Fruit fly (Drosophila melanogaster) Kc167 (cell line): ENCODE results near the gene CG6912.

Experiments
- Myc ChIP-seq: fragments of >200 bp; optimal IDR thresholded peaks from 2 replicates; lab custom pipeline; 2017; ENCODE audit warnings: missing external identifiers
- Sin3A ChIP-seq: fragments of >200 bp; optimal IDR thresholded peaks from 2 replicates; lab custom pipeline; 2018; ENCODE audit warnings: missing external identifiers
- h ChIP-seq: fragments of >200 bp; optimal IDR thresholded peaks from 3 replicates; lab custom pipeline; 2018; ENCODE audit warnings: missing external identifiers
- insv ChIP-seq: fragments of >200 bp; optimal IDR thresholded peaks from 3 replicates; lab custom pipeline; 2018; ENCODE audit warnings: missing external identifiers
- psq ChIP-seq: fragments of >200 bp; optimal IDR thresholded peaks from 2 replicates; lab custom pipeline; 2017; ENCODE audit warnings: missing external identifiers
- ttk ChIP-seq: sonication (Bioruptor generic); optimal IDR thresholded peaks from 2 replicates; lab custom pipeline; 2017; ENCODE audit warnings: missing external identifiers

CG6912 gene

dm6 chr3R:15091680-15092343, 45.0 kb downstream of the CG6912 start:
- TF ChIP-seq Myc (lab: Kevin White, UChicago) (no peak), Sin3A (lab: Kevin White, UChicago) (no peak), ttk (lab: Kevin White, UChicago) (no peak)

- TF ChIP-seq Sin3A (lab: Kevin White, UChicago) (no peak), Myc (lab: Kevin White, UChicago) (no peak), h (lab: Kevin White, UChicago) (no peak), ttk (lab: Kevin White, UChicago) (no peak), psq (lab: Kevin White, UChicago) (no peak), insv (lab: Kevin White, UChicago) (no peak)
Measured at dm6 chr3R:15089922-15090261, 46.9 kb downstream of the CG6912 start.

DNA sequence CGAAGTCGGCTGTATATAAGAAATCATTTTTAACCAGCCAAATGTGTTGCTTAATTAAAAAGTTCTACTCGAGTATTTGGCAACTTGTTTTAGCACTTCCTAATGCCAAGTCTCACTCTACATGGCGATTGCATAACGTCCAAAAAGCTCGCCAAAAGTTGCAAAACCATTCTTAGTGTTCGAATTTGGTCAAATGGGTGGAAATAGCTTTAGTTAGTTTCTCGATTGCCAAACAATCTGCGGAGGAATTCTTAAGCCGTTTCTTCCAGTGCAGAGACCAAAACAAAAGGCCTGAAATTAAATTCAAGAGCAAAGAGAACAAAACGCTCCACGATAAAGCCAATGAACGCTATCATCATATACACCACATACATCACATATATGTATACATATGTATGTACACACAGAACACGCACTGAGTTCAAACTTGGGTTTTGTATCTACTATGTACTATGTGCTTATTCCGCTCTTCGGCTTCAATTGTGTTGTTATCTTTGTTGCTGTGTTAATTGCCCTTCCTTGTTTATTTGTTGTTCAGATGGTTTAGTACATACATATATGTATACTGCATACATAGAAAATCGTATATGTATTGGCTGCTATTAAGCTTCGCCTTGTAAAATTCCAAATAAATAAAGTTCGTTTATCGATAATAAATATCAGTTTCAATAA, 47.4 kb downstream of the CG6912 start:
- TF ChIP-seq Sin3A (lab: Kevin White, UChicago): no peak
- TF ChIP-seq ttk (lab: Kevin White, UChicago): no peak
- TF ChIP-seq Myc (lab: Kevin White, UChicago): no peak
- no peak for TF ChIP-seq insv (lab: Kevin White, UChicago)
- TF ChIP-seq psq (lab: Kevin White, UChicago): no peak
- no peak for TF ChIP-seq h (lab: Kevin White, UChicago)

- no peak for TF ChIP-seq insv (lab: Kevin White, UChicago)
- no peak for TF ChIP-seq h (lab: Kevin White, UChicago)
- TF ChIP-seq ttk (lab: Kevin White, UChicago): no peak
- TF ChIP-seq Sin3A (lab: Kevin White, UChicago): no peak
- TF ChIP-seq Myc (lab: Kevin White, UChicago): no peak
- TF ChIP-seq psq (lab: Kevin White, UChicago): no peak
Measured at dm6 chr3R:15088258-15088657, 48.5 kb downstream of the CG6912 start.

- TF ChIP-seq psq (lab: Kevin White, UChicago): no peak
- TF ChIP-seq insv (lab: Kevin White, UChicago): no peak
- TF ChIP-seq Sin3A (lab: Kevin White, UChicago): no peak
- no peak for TF ChIP-seq h (lab: Kevin White, UChicago)
- TF ChIP-seq Myc (lab: Kevin White, UChicago): no peak
- TF ChIP-seq ttk (lab: Kevin White, UChicago): no peak
Measured at dm6 chr3R:15087606-15088193, 49.1 kb downstream of the CG6912 start.

DNA sequence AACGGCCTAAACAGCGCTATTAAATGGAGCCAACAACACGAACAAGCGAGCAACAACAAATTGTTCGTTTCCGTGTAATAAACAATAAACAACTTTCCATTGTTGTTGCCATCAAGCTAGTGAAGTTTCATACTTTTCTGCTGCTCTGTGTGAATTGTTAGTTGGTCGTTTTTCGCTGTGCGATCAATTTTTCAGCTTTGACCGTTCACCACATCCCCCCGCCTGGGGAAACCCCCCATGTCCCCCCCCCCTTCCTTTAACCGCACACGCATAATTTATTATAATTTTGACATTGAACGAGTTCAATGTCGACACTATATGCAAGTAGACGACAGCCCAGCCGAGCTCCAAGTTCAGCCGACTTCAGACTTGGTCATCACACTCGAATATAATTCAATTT, 49.8 kb downstream of the CG6912 start:
- TF ChIP-seq Sin3A (lab: Kevin White, UChicago): no peak
- TF ChIP-seq ttk (lab: Kevin White, UChicago): no peak
- no peak for TF ChIP-seq psq (lab: Kevin White, UChicago)
- no peak for TF ChIP-seq insv (lab: Kevin White, UChicago)
- no peak for TF ChIP-seq h (lab: Kevin White, UChicago)
- TF ChIP-seq Myc (lab: Kevin White, UChicago): no peak
